Worm (Caenorhabditis elegans) whole organism, early embryonic: ENCODE data around the gene C01G10.9.

Experiments used
- F13C5.2 ChIP-seq: sonication (generic microtip); optimal IDR thresholded peaks from 2 replicates; lab custom pipeline; 2017; ENCODE audit warnings: mild to moderate bottlenecking, missing genetic modification characterization, inconsistent platforms, missing compliant biosample characterization
- aly-1 ChIP-seq: sonication (generic microtip); optimal IDR thresholded peaks from 2 replicates; lab custom pipeline; 2016; ENCODE audit warnings: missing genetic modification characterization, missing compliant biosample characterization
- ama-1 ChIP-seq: fragments of 150-350 bp; optimal IDR thresholded peaks from 2 replicates; lab custom pipeline; 2014
- ceh-13 ChIP-seq: fragments of 200-800 bp; sonication (Bioruptor generic); optimal IDR thresholded peaks from 2 replicates; lab custom pipeline; 2018; ENCODE audit warnings: mild to moderate bottlenecking, missing genetic modification characterization, missing compliant biosample characterization
- ceh-36 ChIP-seq: sonication (generic microtip); optimal IDR thresholded peaks from 2 replicates; lab custom pipeline; 2016; ENCODE audit warnings: missing genetic modification characterization, inconsistent platforms, missing compliant biosample characterization
- ets-7 ChIP-seq: sonication (generic microtip); optimal IDR thresholded peaks from 2 replicates; lab custom pipeline; 2016; ENCODE audit warnings: missing genotype, missing genetic modification characterization, missing compliant biosample characterization
- flt-1 ChIP-seq: fragments of 200-800 bp; sonication (Bioruptor generic); IDR thresholded peaks from 2 replicates; pipeline ENCODE4 v1.3.6; 2022; ENCODE audit warnings: missing genetic modification characterization, missing compliant biosample characterization
- pes-1 ChIP-seq: fragments of 200-800 bp; sonication (Bioruptor generic); IDR thresholded peaks from 2 replicates; pipeline ENCODE4 v1.3.6; 2022; ENCODE audit warnings: missing genetic modification reagents, missing genetic modification characterization, missing compliant biosample characterization
- scrt-1 ChIP-seq: fragments of 200-800 bp; sonication (Bioruptor generic); IDR thresholded peaks from 2 replicates; pipeline ENCODE4 v1.3.6; 2022; ENCODE audit warnings: missing genetic modification characterization, missing compliant biosample characterization
- sea-1 ChIP-seq: fragments of 200-800 bp; sonication (Bioruptor generic); conservative IDR thresholded peaks from 2 replicates; pipeline ENCODE4 v1.3.6; 2022; ENCODE audit warnings: missing genetic modification characterization, missing compliant biosample characterization
- tbx-11 ChIP-seq: fragments of 200-800 bp; sonication (Bioruptor generic); IDR thresholded peaks from 2 replicates; pipeline ENCODE4 v1.3.6; 2022; ENCODE audit warnings: missing genetic modification characterization, missing compliant biosample characterization
- tbx-37 ChIP-seq: fragments of 200-800 bp; sonication (Bioruptor generic); conservative IDR thresholded peaks from 2 replicates; pipeline ENCODE4 v1.3.6; 2022; ENCODE audit warnings: missing genetic modification reagents, missing genetic modification characterization, missing compliant biosample characterization
- tra-4 ChIP-seq: sonication (generic microtip); optimal IDR thresholded peaks from 2 replicates; lab custom pipeline; 2017; ENCODE audit warnings: missing genetic modification characterization, missing compliant biosample characterization

ce11 chrV:15058965-15059364 is 23.4 kb upstream of the C01G10.9 start:
- TF ChIP-seq ceh-13 (no peak), ama-1 (lab: Kevin White, UChicago) (no peak), F13C5.2 (no peak), flt-1 (GFP tag; lab: Robert Waterston, UW) (no peak), sea-1 (GFP tag; lab: Robert Waterston, UW) (no peak), pes-1 (GFP tag; lab: Robert Waterston, UW) (no peak), tra-4 (no peak), ets-7 (tag; lab: Kevin White, UChicago) (no peak), tbx-37 (GFP tag; lab: Robert Waterston, UW) (no peak), aly-1 (tag; lab: Kevin White, UChicago) (no peak), tbx-11 (no peak), ceh-36 (no peak), scrt-1 (GFP tag; lab: Robert Waterston, UW) (no peak)
